ENCODE assay signal across 2 worm cellular contexts in the genomic region with DNA sequence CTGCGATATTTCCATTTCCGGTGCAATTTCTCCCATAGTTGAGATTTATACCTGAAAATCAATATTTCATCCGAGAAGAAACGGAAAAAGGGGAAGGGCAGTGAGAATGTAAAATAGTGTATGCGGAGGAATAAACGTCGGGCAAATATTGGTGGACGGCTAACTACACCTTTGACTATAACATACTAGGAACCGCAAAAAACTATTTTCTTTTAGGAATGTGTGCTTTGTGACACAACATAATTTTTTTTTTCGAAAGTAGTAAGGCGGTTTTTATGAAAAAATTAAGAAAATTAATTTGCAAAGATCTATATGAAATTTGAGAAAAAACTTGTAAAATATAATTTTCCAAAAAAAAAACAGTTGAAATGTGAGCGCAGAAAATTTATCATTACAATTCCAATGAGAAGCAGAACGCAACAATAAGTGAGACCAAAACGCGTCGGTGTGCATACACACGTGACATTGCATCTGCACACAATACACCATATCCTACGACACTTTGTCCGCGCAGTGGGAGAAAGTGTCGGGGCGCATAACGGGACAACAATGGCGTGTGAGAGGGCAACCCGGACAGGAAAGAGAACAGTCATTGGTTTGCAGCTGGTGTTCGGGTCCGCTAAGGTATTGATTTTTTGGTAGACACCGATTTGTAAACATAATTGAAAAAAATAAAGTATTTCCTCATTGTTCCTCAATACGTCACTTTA.
TF ChIP-seq lines count a peak whose summit lies in the region.

A gene (minus strand): TSS at position 51 of the 710 bp plus-strand sequence.
A gene (plus strand): TSS at position 515 of the 710 bp plus-strand sequence.

TF ChIP-seq in whole organism, L1 larva, 84 proteins besides CTCF, POLR2A, EP300 and RAD21 (continued from another document and continues in another):
- TF ChIP-seq nhr-76 (tag; optimal IDR thresholded peaks at IDR 0.05; lab: Kevin White, UChicago) (no peak), nhr-90 (tag; optimal IDR thresholded peaks at IDR 0.05; lab: Kevin White, UChicago; ENCODE audit: poor library complexity) (peak; percentile 43), swsn-7 (tag; optimal IDR thresholded peaks at IDR 0.05; lab: Kevin White, UChicago) (peak; percentile 60), nhr-19 (GFP tag; conservative IDR thresholded peaks at IDR 0.05; lab: Robert Waterston, UW) (peak; percentile 42; the same call in 1 of the 2 replicates), snpc-4 (tag; optimal IDR thresholded peaks at IDR 0.05; lab: Kevin White, UChicago) (no peak), C34B4.2 (tag; optimal IDR thresholded peaks at IDR 0.05; lab: Kevin White, UChicago) (no peak), zag-1 (tag; optimal IDR thresholded peaks at IDR 0.05; lab: Kevin White, UChicago) (no peak), ztf-4 (tag; optimal IDR thresholded peaks at IDR 0.05; lab: Kevin White, UChicago) (no peak), dpl-1 (GFP tag; optimal IDR thresholded peaks at IDR 0.05; lab: Kevin White, UChicago) (peak in 2 of 3 experiments; percentile 35 to 43), ceh-82 (tag; optimal IDR thresholded peaks at IDR 0.05; lab: Kevin White, UChicago) (peak in 2 of 3 experiments; percentile 1 to 53), lin-39 (tag; optimal IDR thresholded peaks at IDR 0.05; lab: Kevin White, UChicago) (peak; percentile 3), blmp-1 (tag; optimal IDR thresholded peaks at IDR 0.05; lab: Kevin White, UChicago) (peak; percentile 85), sox-4 (tag; optimal IDR thresholded peaks at IDR 0.05; lab: Kevin White, UChicago) (no peak), mab-9 (GFP tag; IDR thresholded peaks at IDR 0.05; lab: Robert Waterston, UW) (no peak), ets-5 (GFP tag; IDR thresholded peaks at IDR 0.05; lab: Robert Waterston, UW) (no peak), aha-1 (tag; optimal IDR thresholded peaks at IDR 0.05; lab: Kevin White, UChicago) (no peak), ceh-63 (GFP tag; optimal IDR thresholded peaks at IDR 0.05; lab: Kevin White, UChicago) (no peak), nhr-85 (tag; lab: Kevin White, UChicago) (peak; percentile 75), ces-1 (GFP tag; optimal IDR thresholded peaks at IDR 0.05; lab: Kevin White, UChicago) (no peak), egl-27 (tag; optimal IDR thresholded peaks at IDR 0.05; lab: Kevin White, UChicago) (no peak), alr-1 (tag; optimal IDR thresholded peaks at IDR 0.05; lab: Kevin White, UChicago; ENCODE audit: borderline replicate concordance) (no peak), hlh-4 (tag; optimal IDR thresholded peaks at IDR 0.05; lab: Kevin White, UChicago) (no peak), nhr-11 (tag; optimal IDR thresholded peaks at IDR 0.05; lab: Kevin White, UChicago) (no peak), elt-3 (tag; optimal IDR thresholded peaks at IDR 0.05; lab: Kevin White, UChicago) (no peak), nhr-84 (tag; optimal IDR thresholded peaks at IDR 0.05; lab: Kevin White, UChicago) (no peak), lsy-2 (tag; optimal IDR thresholded peaks at IDR 0.05; lab: Kevin White, UChicago) (peak; percentile 58 to 59), nhr-237 (tag; optimal IDR thresholded peaks at IDR 0.05; lab: Kevin White, UChicago) (no peak), lin-15B (tag; optimal IDR thresholded peaks at IDR 0.05; lab: Kevin White, UChicago) (no peak), ama-1 (optimal IDR thresholded peaks at IDR 0.05; lab: Kevin White, UChicago) (no peak), tbx-2 (tag; optimal IDR thresholded peaks at IDR 0.05; lab: Kevin White, UChicago) (peak; percentile 49), dsc-1 (tag; optimal IDR thresholded peaks at IDR 0.05; lab: Kevin White, UChicago) (peak; percentile 27), elt-2 (tag; optimal IDR thresholded peaks at IDR 0.05; lab: Kevin White, UChicago) (peak; percentile 6), unc-98 (GFP tag; IDR thresholded peaks at IDR 0.05; lab: Robert Waterston, UW) (no peak), fkh-4 (tag; optimal IDR thresholded peaks at IDR 0.05; lab: Kevin White, UChicago; ENCODE audit: borderline replicate concordance) (no peak), C04F5.9 (tag; optimal IDR thresholded peaks at IDR 0.05; lab: Kevin White, UChicago) (no peak), aly-2 (tag; optimal IDR thresholded peaks at IDR 0.05; lab: Kevin White, UChicago) (no peak), zip-4 (GFP tag; optimal IDR thresholded peaks at IDR 0.05; lab: Kevin White, UChicago) (no peak), efl-1 (optimal IDR thresholded peaks at IDR 0.05; lab: Kevin White, UChicago) (peak; percentile 29 to 45), efl-1 (GFP tag; optimal IDR thresholded peaks at IDR 0.05 in 1 of 2; lab: Kevin White, UChicago) (peak; percentile 20 to 93), unc-62 (GFP tag; optimal IDR thresholded peaks at IDR 0.05; lab: Kevin White, UChicago) (no peak), Y116A8C.19 (tag; optimal IDR thresholded peaks at IDR 0.05; lab: Kevin White, UChicago; ENCODE audit: borderline replicate concordance) (no peak), vab-15 (tag; optimal IDR thresholded peaks at IDR 0.05; lab: Kevin White, UChicago) (no peak), nhr-12 (tag; optimal IDR thresholded peaks at IDR 0.05; lab: Kevin White, UChicago) (no peak), tlp-1 (tag; optimal IDR thresholded peaks at IDR 0.05; lab: Kevin White, UChicago) (no peak), unc-130 (tag; optimal IDR thresholded peaks at IDR 0.05; lab: Kevin White, UChicago) (no peak), rnt-1 (tag; optimal IDR thresholded peaks at IDR 0.05; lab: Kevin White, UChicago) (peak; percentile 52), pax-3 (tag; optimal IDR thresholded peaks at IDR 0.05; lab: Kevin White, UChicago) (no peak), nhr-20 (tag; optimal IDR thresholded peaks at IDR 0.05; lab: Kevin White, UChicago) (peak; percentile 62), pag-3 (tag; optimal IDR thresholded peaks at IDR 0.05; lab: Kevin White, UChicago; ENCODE audit: borderline replicate concordance, insufficient read depth) (no peak), jun-1 (tag; optimal IDR thresholded peaks at IDR 0.05; lab: Kevin White, UChicago) (no peak), egl-13 (tag; optimal IDR thresholded peaks at IDR 0.05; lab: Kevin White, UChicago) (no peak), unc-86 (tag; optimal IDR thresholded peaks at IDR 0.05; lab: Kevin White, UChicago) (peak; percentile 30), snu-23 (GFP tag; optimal IDR thresholded peaks at IDR 0.05; lab: Kevin White, UChicago) (peak; percentile 64), sptf-1 (tag; optimal IDR thresholded peaks at IDR 0.05; lab: Kevin White, UChicago) (no peak), lin-35 (GFP tag; optimal IDR thresholded peaks at IDR 0.05; lab: Kevin White, UChicago) (peak; percentile 36 to 67), mef-2 (tag; optimal IDR thresholded peaks at IDR 0.05; lab: Kevin White, UChicago) (no peak), fos-1 (tag; optimal IDR thresholded peaks at IDR 0.05; lab: Kevin White, UChicago) (no peak), fkh-8 (tag; optimal IDR thresholded peaks at IDR 0.05; lab: Kevin White, UChicago) (peak; percentile 27), pqm-1 (tag; optimal IDR thresholded peaks at IDR 0.05; lab: Kevin White, UChicago) (no peak), lir-3 (tag; optimal IDR thresholded peaks at IDR 0.05; lab: Kevin White, UChicago; ENCODE audit: poor library complexity) (no peak), mep-1 (tag; optimal IDR thresholded peaks at IDR 0.05; lab: Kevin White, UChicago) (peak; percentile 80), sup-37 (GFP tag; optimal IDR thresholded peaks at IDR 0.05; lab: Kevin White, UChicago) (no peak)

TF ChIP-seq in whole organism, L3 larva, 47 proteins besides CTCF, POLR2A, EP300 and RAD21 (continued from another document):
- TF ChIP-seq pha-4 (tag; optimal IDR thresholded peaks at IDR 0.05; lab: Kevin White, UChicago), result peak; percentile 82
- TF ChIP-seq nhr-77 (tag; optimal IDR thresholded peaks at IDR 0.05; lab: Kevin White, UChicago), result no peak
- TF ChIP-seq ama-1 (optimal IDR thresholded peaks at IDR 0.05; lab: Kevin White, UChicago), result no peak
- TF ChIP-seq elt-1 (tag; optimal IDR thresholded peaks at IDR 0.05; lab: Kevin White, UChicago), result no peak
- TF ChIP-seq lin-15B (tag; optimal IDR thresholded peaks at IDR 0.05; lab: Kevin White, UChicago), result peak; percentile 25
- peak; percentile 41 for TF ChIP-seq jun-1 (tag; optimal IDR thresholded peaks at IDR 0.05; lab: Kevin White, UChicago)
- TF ChIP-seq nhr-11 (tag; optimal IDR thresholded peaks at IDR 0.05; lab: Kevin White, UChicago), result no peak
- no peak for TF ChIP-seq ceh-16 (tag; optimal IDR thresholded peaks at IDR 0.05; lab: Kevin White, UChicago)
- TF ChIP-seq nhr-12 (tag; optimal IDR thresholded peaks at IDR 0.05; lab: Kevin White, UChicago), result no peak
- TF ChIP-seq mml-1 (tag; optimal IDR thresholded peaks at IDR 0.05; lab: Kevin White, UChicago), result no peak
- no peak for TF ChIP-seq ztf-11 (tag; optimal IDR thresholded peaks at IDR 0.05; lab: Kevin White, UChicago)
- TF ChIP-seq nhr-67 (tag; optimal IDR thresholded peaks at IDR 0.05; lab: Kevin White, UChicago), result no peak
- no peak for TF ChIP-seq R02D3.7 (tag; optimal IDR thresholded peaks at IDR 0.05; lab: Kevin White, UChicago)
- TF ChIP-seq unc-62 (GFP tag; optimal IDR thresholded peaks at IDR 0.05; lab: Kevin White, UChicago), result no peak
- TF ChIP-seq zag-1 (tag; optimal IDR thresholded peaks at IDR 0.05; lab: Kevin White, UChicago), result no peak
- peak; percentile 44 for TF ChIP-seq nhr-25 (tag; optimal IDR thresholded peaks at IDR 0.05; lab: Kevin White, UChicago)
- TF ChIP-seq fkh-2 (tag; optimal IDR thresholded peaks at IDR 0.05; lab: Kevin White, UChicago), result no peak
- no peak for TF ChIP-seq sea-2 (GFP tag; optimal IDR thresholded peaks at IDR 0.05; lab: Kevin White, UChicago)
- no peak for TF ChIP-seq unc-39 (tag; optimal IDR thresholded peaks at IDR 0.05; lab: Kevin White, UChicago)
- no peak for TF ChIP-seq ztf-4 (tag; optimal IDR thresholded peaks at IDR 0.05; lab: Kevin White, UChicago)
- TF ChIP-seq nhr-28 (tag; optimal IDR thresholded peaks at IDR 0.05; lab: Kevin White, UChicago), result no peak
- no peak for TF ChIP-seq eor-1 (tag; optimal IDR thresholded peaks at IDR 0.05; lab: Kevin White, UChicago)
- TF ChIP-seq daf-12 (tag; optimal IDR thresholded peaks at IDR 0.05; lab: Kevin White, UChicago), result no peak
- TF ChIP-seq nfya-1 (tag; optimal IDR thresholded peaks at IDR 0.05; lab: Kevin White, UChicago; ENCODE audit: insufficient read depth), result peak; percentile 68
- peak; percentile 69 for TF ChIP-seq lin-39 (tag; optimal IDR thresholded peaks at IDR 0.05; lab: Kevin White, UChicago)
- TF ChIP-seq lsy-12 (tag; optimal IDR thresholded peaks at IDR 0.05; lab: Kevin White, UChicago), result no peak
- TF ChIP-seq nhr-43 (tag; optimal IDR thresholded peaks at IDR 0.05; lab: Kevin White, UChicago; ENCODE audit: poor library complexity, severe bottlenecking), result no peak
- TF ChIP-seq nhr-23 (tag; optimal IDR thresholded peaks at IDR 0.05; lab: Kevin White, UChicago), result peak; percentile 17
- no peak for TF ChIP-seq egl-27 (tag; optimal IDR thresholded peaks at IDR 0.05; lab: Kevin White, UChicago)
